Worm (Caenorhabditis elegans) whole organism, early embryonic: ENCODE data around the gene ceh-27.

Experiments
- B0310.2 ChIP-seq: sonication (generic microtip); optimal IDR thresholded peaks from 2 replicates; lab custom pipeline; 2016; ENCODE audit warnings: mild to moderate bottlenecking, missing genetic modification characterization, missing compliant biosample characterization
- F13C5.2 ChIP-seq: sonication (generic microtip); optimal IDR thresholded peaks from 2 replicates; lab custom pipeline; 2017; ENCODE audit warnings: mild to moderate bottlenecking, missing genetic modification characterization, inconsistent platforms, missing compliant biosample characterization
- aly-1 ChIP-seq: sonication (generic microtip); optimal IDR thresholded peaks from 2 replicates; lab custom pipeline; 2016; ENCODE audit warnings: missing genetic modification characterization, missing compliant biosample characterization
- ama-1 ChIP-seq: fragments of 150-350 bp; optimal IDR thresholded peaks from 2 replicates; lab custom pipeline; 2014
- ceh-13 ChIP-seq: fragments of 200-800 bp; sonication (Bioruptor generic); optimal IDR thresholded peaks from 2 replicates; lab custom pipeline; 2018; ENCODE audit warnings: mild to moderate bottlenecking, missing genetic modification characterization, missing compliant biosample characterization
- ceh-36 ChIP-seq: sonication (generic microtip); optimal IDR thresholded peaks from 2 replicates; lab custom pipeline; 2016; ENCODE audit warnings: missing genetic modification characterization, inconsistent platforms, missing compliant biosample characterization
- ets-7 ChIP-seq: sonication (generic microtip); optimal IDR thresholded peaks from 2 replicates; lab custom pipeline; 2016; ENCODE audit warnings: missing genotype, missing genetic modification characterization, missing compliant biosample characterization
- flt-1 ChIP-seq: fragments of 200-800 bp; sonication (Bioruptor generic); IDR thresholded peaks from 2 replicates; pipeline ENCODE4 v1.3.6; 2022; ENCODE audit warnings: missing genetic modification characterization, missing compliant biosample characterization
- hmbx-1 ChIP-seq: sonication (generic microtip); optimal IDR thresholded peaks from 2 replicates; lab custom pipeline; 2016; ENCODE audit warnings: mild to moderate bottlenecking, missing genetic modification characterization, missing compliant biosample characterization
- hmg-4 ChIP-seq: fragments of 200-800 bp; sonication (Bioruptor generic); optimal IDR thresholded peaks from 2 replicates; lab custom pipeline; 2018; ENCODE audit warnings: mild to moderate bottlenecking, missing genetic modification characterization, missing compliant biosample characterization
- hnd-1 ChIP-seq: sonication (generic microtip); optimal IDR thresholded peaks from 2 replicates; lab custom pipeline; 2016; ENCODE audit warnings: missing genetic modification characterization, missing compliant biosample characterization
- pes-1 ChIP-seq: fragments of 200-800 bp; sonication (Bioruptor generic); IDR thresholded peaks from 2 replicates; pipeline ENCODE4 v1.3.6; 2022; ENCODE audit warnings: missing genetic modification reagents, missing genetic modification characterization, missing compliant biosample characterization
- scrt-1 ChIP-seq: fragments of 200-800 bp; sonication (Bioruptor generic); IDR thresholded peaks from 2 replicates; pipeline ENCODE4 v1.3.6; 2022; ENCODE audit warnings: missing genetic modification characterization, missing compliant biosample characterization
- sea-1 ChIP-seq: fragments of 200-800 bp; sonication (Bioruptor generic); conservative IDR thresholded peaks from 2 replicates; pipeline ENCODE4 v1.3.6; 2022; ENCODE audit warnings: missing genetic modification characterization, missing compliant biosample characterization
- tbx-11 ChIP-seq: fragments of 200-800 bp; sonication (Bioruptor generic); IDR thresholded peaks from 2 replicates; pipeline ENCODE4 v1.3.6; 2022; ENCODE audit warnings: missing genetic modification characterization, missing compliant biosample characterization
- tbx-37 ChIP-seq: fragments of 200-800 bp; sonication (Bioruptor generic); conservative IDR thresholded peaks from 2 replicates; pipeline ENCODE4 v1.3.6; 2022; ENCODE audit warnings: missing genetic modification reagents, missing genetic modification characterization, missing compliant biosample characterization
- tra-4 ChIP-seq: sonication (generic microtip); optimal IDR thresholded peaks from 2 replicates; lab custom pipeline; 2017; ENCODE audit warnings: missing genetic modification characterization, missing compliant biosample characterization

The ceh-27 gene

DNA sequence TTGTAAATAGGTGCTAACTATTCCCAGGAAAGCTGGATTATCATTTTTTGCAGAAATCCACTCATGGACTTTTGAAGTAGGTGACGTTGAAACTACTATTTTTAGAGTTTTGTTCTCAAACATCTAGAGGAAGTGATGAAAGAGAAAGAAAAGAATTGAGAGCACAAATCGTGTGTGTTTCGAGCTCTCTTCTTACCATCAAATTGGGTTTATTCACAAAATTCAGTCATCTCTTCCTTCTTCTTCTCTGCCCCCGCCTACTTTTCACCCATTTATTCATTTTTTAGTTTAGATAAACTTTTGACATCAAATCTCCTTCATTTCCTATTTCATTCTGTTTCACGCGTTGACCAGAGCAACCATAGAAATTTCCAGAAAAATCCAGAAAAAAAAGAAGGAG is 22.0 kb upstream of the ceh-27 start, which contains the start of gene W05E10.2:
W05E10.2 (plus strand) TSS at position 301 of the 400 bp plus-strand sequence.
- TF ChIP-seq aly-1 (no peak), flt-1 (no peak), ets-7 (no peak), hnd-1 (no peak), tbx-37 (GFP tag; lab: Robert Waterston, UW) (no peak), pes-1 (GFP tag; lab: Robert Waterston, UW) (no peak), hmbx-1 (no peak), hmg-4 (GFP tag; lab: Kevin White, UChicago) (no peak), ama-1 (no peak), scrt-1 (GFP tag; lab: Robert Waterston, UW) (no peak), sea-1 (GFP tag; lab: Robert Waterston, UW) (no peak), B0310.2 (no peak), ceh-36 (tag; lab: Kevin White, UChicago) (no peak), tbx-11 (no peak), ceh-13 (GFP tag; lab: Kevin White, UChicago) (no peak)

- no peak for TF ChIP-seq ceh-36 (tag; lab: Kevin White, UChicago)
- no peak for TF ChIP-seq hmg-4 (GFP tag; lab: Kevin White, UChicago)
- TF ChIP-seq tbx-11 = no peak
- TF ChIP-seq pes-1 (GFP tag; lab: Robert Waterston, UW) = no peak
- no peak for TF ChIP-seq scrt-1 (GFP tag; lab: Robert Waterston, UW)
Measured at ce11 chrV:11682858-11683257, 18.0 kb upstream of the ceh-27 start.

DNA sequence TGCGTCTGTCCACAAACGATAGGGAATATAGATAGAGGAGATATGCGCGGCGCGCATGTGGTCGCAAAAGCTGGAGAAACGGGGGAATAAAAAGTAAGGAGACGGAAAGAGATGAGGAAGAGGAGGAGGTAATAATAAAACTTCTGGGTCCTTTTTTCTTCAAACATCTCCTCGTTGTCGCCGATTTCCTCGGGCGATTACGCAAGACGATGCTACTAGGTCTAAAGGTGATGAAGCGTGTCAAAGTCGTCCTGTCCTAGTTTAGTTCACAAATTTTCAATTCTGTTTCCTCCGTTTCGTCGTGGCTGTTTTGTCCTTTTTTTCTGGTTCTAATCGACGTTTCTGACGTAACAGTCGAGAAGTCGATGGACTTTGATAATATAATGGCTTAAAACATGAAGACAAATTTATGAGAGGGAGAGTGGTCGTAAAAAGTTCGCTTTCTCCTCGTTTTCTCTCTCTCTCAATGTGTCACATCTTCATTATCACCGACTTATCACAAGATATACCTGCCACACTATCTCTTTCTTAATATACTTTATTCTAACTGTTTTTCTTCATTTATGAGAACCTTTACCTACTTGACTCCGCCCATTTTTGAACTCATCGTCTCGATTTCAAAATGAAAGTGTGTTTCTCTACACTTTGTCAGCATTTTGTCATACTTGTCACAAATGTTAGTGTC is 15.8 kb upstream of the ceh-27 start:
- 0 out of 2 replicates have a peak, but pooled peaks have one; percentile 44 for TF ChIP-seq scrt-1 (GFP tag; lab: Robert Waterston, UW)
- TF ChIP-seq tbx-37 (GFP tag; lab: Robert Waterston, UW) = no peak

DNA sequence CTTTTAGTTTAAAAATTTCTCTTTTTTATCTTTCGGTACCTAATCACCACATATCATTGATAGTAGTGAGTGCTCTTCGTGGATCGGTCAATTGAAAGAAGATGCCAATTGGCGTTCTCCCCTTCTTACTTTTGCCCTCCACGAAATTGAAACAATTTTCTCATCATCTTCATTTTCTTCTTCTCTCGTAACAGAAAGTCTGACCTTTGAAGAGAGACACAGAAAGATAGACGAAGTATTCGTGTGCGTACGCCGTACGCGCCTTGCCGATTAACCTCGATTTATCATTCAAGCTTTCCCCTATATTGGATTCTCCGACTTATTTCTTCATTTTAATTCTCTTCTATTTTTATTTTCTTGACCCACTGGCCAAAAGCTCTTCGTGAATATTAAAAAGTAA is 12.6 kb upstream of the ceh-27 start:
- TF ChIP-seq tbx-37 (GFP tag; lab: Robert Waterston, UW) = no peak
- TF ChIP-seq hmbx-1 = no peak
- TF ChIP-seq aly-1 = no peak
- TF ChIP-seq sea-1 (GFP tag; lab: Robert Waterston, UW) = no peak

DNA sequence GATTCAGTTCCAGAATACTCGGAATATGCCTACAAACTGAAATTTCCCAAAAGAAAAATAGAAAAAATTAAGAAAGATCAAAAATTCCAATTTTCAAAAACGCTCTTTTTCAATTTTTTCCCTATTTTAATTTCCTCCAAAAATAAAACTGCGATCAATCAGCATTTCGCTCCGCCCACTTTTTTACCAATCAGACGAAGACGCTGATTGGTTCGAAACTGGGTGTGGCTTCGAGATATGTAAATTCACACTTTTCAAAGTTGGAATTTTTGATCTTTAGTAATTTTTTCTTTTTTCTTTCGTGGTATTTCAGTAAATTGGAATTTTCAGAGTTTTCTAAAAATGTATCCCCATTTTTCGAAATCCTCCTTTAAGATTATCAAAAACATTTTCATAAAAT is 12.1 kb upstream of the ceh-27 start:
- TF ChIP-seq ama-1 = no peak
- TF ChIP-seq hmg-4 (GFP tag; lab: Kevin White, UChicago) = no peak
- no peak for TF ChIP-seq B0310.2
- TF ChIP-seq pes-1 (GFP tag; lab: Robert Waterston, UW) = no peak
- TF ChIP-seq hmbx-1 = no peak
- no peak for TF ChIP-seq sea-1 (GFP tag; lab: Robert Waterston, UW)
- TF ChIP-seq ceh-36 (tag; lab: Kevin White, UChicago) = no peak
- TF ChIP-seq tbx-37 (GFP tag; lab: Robert Waterston, UW) = no peak
- no peak for TF ChIP-seq tbx-11
- TF ChIP-seq ets-7 = no peak
- TF ChIP-seq tra-4 (tag; lab: Kevin White, UChicago) = no peak
- TF ChIP-seq scrt-1 (GFP tag; lab: Robert Waterston, UW) = no peak
- TF ChIP-seq ceh-13 (GFP tag; lab: Kevin White, UChicago) = no peak
- TF ChIP-seq hnd-1 = no peak
- no peak for TF ChIP-seq F13C5.2 (tag; lab: Kevin White, UChicago)
- no peak for TF ChIP-seq flt-1
- TF ChIP-seq aly-1 = no peak

DNA sequence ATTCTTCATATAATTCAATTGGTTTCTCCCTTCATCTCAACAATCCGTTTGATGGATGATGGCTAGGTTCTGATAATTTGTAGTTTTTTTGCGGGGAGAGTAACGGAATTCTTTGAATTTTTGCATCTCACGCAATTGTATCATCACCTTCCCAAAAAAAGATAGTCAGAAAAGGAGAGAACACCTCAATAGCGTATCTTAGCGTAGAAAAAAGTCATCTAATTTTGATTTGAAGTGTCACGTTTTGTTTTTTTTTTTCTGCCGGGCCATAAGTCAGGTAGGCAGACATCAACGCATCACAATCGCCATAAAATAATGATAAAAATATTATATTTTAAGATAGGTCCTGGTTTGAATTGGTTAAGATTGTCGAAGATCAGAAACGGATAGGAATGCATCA is 11.6 kb upstream of the ceh-27 start:
- TF ChIP-seq tbx-11 = no peak
- no peak for TF ChIP-seq hmg-4 (GFP tag; lab: Kevin White, UChicago)
- TF ChIP-seq tbx-37 (GFP tag; lab: Robert Waterston, UW) = no peak
- TF ChIP-seq sea-1 (GFP tag; lab: Robert Waterston, UW) = no peak
- TF ChIP-seq scrt-1 (GFP tag; lab: Robert Waterston, UW) = no peak
- TF ChIP-seq F13C5.2 (tag; lab: Kevin White, UChicago) = no peak

ce11 chrV:11675638-11676037 is 10.7 kb upstream of the ceh-27 start, which contains the start of gene ape-1:
Gene ape-1 (plus strand): TSS chrV:11675938.
- TF ChIP-seq ama-1 = no peak
- no peak for TF ChIP-seq flt-1
- no peak for TF ChIP-seq tbx-11
- no peak for TF ChIP-seq ceh-36 (tag; lab: Kevin White, UChicago)
- no peak for TF ChIP-seq ceh-13 (GFP tag; lab: Kevin White, UChicago)
- no peak for TF ChIP-seq B0310.2
- no peak for TF ChIP-seq pes-1 (GFP tag; lab: Robert Waterston, UW)
- no peak for TF ChIP-seq hmg-4 (GFP tag; lab: Kevin White, UChicago)
- TF ChIP-seq aly-1 = no peak
- no peak for TF ChIP-seq hmbx-1
- TF ChIP-seq scrt-1 (GFP tag; lab: Robert Waterston, UW) = no peak

DNA sequence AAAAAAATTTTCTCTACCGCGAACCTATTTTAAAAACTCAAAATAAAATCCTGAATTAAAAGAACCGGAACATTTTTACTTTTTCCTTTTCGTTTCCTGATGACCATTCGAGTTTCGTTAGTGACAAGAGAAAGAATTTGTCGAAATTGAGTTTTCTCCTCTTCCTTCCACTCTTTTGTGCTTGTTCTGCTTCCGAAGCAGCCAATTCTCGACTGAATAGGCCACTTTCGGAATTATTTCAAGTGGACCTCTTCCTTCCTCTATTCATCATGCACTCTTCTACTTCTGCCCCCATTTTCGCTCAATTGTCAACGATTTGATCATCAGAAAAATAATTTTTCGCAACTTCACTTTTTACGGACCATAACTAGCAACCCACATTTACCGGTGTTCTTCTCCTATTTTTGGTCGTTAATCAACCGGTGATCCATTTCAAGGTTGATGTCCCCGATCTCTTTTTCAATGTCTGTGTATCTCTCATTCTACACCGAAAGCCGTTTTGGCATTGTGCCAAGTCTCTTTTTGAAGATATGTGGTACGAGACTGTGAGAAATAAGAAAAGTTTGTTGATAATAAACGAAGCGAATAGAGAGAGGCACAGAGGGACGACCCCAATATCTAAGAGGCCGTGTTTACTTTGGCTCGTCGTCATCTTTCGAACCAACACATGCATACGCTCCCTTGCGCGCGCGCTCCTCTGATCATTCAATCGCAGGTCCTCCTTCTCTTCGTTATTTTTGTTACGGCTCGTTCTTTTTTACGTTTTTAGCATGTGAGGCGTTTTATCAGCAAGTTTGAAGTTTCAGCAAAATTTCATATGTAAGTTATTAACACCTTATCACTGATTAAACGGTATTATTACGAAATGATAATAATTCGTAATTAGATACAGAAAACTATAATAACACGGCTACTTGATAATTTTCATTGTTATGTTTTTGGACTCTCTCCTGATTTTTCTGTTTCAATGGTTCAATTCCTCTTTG is 10.0 kb upstream of the ceh-27 start:
- TF ChIP-seq tra-4 (tag; lab: Kevin White, UChicago) (no peak), flt-1 (no peak), F13C5.2 (tag; lab: Kevin White, UChicago) (no peak), aly-1 (no peak), hnd-1 (no peak), scrt-1 (GFP tag; lab: Robert Waterston, UW) (no peak), ceh-36 (tag; lab: Kevin White, UChicago) (no peak), sea-1 (GFP tag; lab: Robert Waterston, UW) (no peak), ceh-13 (GFP tag; lab: Kevin White, UChicago) (no peak), hmbx-1 (no peak), B0310.2 (no peak), hmg-4 (GFP tag; lab: Kevin White, UChicago) (no peak)
